Worm (Caenorhabditis elegans) whole organism, midembryonic: ENCODE data around the gene K05F6.14.

ENCODE experiments used
- T22C8.4 ChIP-seq: fragments of 200-800 bp; sonication (Bioruptor generic); IDR thresholded peaks from 2 replicates; pipeline ENCODE4 v1.3.6; 2022; ENCODE audit warnings: missing genetic modification characterization, missing compliant biosample characterization
- cog-1 ChIP-seq: sonication (generic microtip); optimal IDR thresholded peaks from 2 replicates; lab custom pipeline; 2016; ENCODE audit warnings: missing genetic modification characterization, missing compliant biosample characterization
- flt-1 ChIP-seq: fragments of 200-800 bp; sonication (Bioruptor generic); IDR thresholded peaks from 2 replicates; pipeline ENCODE4 v1.3.6; 2022; ENCODE audit warnings: missing genetic modification characterization, missing compliant biosample characterization
- klf-2 ChIP-seq: fragments of 200-800 bp; sonication (Bioruptor generic); conservative IDR thresholded peaks from 2 replicates; pipeline ENCODE4 v1.3.6; 2022; ENCODE audit warnings: missing genetic modification reagents, missing genetic modification characterization, missing compliant biosample characterization
- ref-1 ChIP-seq: fragments of 200-800 bp; sonication (Bioruptor generic); conservative IDR thresholded peaks from 2 replicates; pipeline ENCODE4 v1.3.6; 2022; ENCODE audit warnings: missing genetic modification reagents, missing genetic modification characterization, missing compliant biosample characterization
- tab-1 ChIP-seq: fragments of 200-800 bp; sonication (Bioruptor generic); IDR thresholded peaks from 2 replicates; pipeline ENCODE4 v1.3.6; 2022; ENCODE audit warnings: missing genetic modification characterization, missing compliant biosample characterization
- ztf-23 ChIP-seq: fragments of 200-800 bp; sonication (Bioruptor generic); IDR thresholded peaks from 2 replicates; pipeline ENCODE4 v1.3.6; 2022; ENCODE audit warnings: missing genetic modification reagents, missing genetic modification characterization, missing compliant biosample characterization
- ztf-29 ChIP-seq: fragments of 200-800 bp; sonication (Bioruptor generic); IDR thresholded peaks from 2 replicates; pipeline ENCODE4 v1.3.6; 2022; ENCODE audit warnings: missing genetic modification reagents, missing genetic modification characterization, missing compliant biosample characterization

DNA sequence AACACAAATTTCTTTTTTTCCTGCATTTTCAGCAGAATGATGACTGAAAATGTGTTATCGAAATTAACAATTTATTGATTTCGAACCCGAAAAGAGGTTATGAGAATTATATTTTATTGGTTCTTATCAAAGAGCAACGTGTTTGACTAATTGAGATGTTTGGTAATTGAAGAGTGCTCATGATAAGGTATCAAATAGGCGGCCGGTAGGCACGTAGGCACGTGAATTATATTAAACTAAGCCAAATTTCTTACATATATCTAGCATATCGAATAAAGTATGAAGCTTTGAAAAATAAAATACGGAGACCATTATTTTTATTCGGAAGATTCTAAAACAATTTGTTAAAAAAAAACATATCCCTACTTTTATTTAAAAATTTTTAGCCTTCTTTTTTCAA is 44.6 kb upstream of the K05F6.14 start, which contains the start of gene math-45:
- TF ChIP-seq klf-2 (GFP tag; lab: Robert Waterston, UW) (no peak), tab-1 (GFP tag; lab: Robert Waterston, UW) (no peak), ztf-23 (no peak), flt-1 (no peak), T22C8.4 (GFP tag; lab: Robert Waterston, UW) (no peak), cog-1 (tag; lab: Kevin White, UChicago) (no peak), ref-1 (GFP tag; lab: Robert Waterston, UW) (no peak), ztf-29 (GFP tag; lab: Robert Waterston, UW) (no peak)
